Fruit fly (Drosophila melanogaster) Kc167 (cell line): ENCODE data around the gene CG10680.

Experiments used
- Sin3A ChIP-seq: fragments of >200 bp; optimal IDR thresholded peaks from 2 replicates; lab custom pipeline; 2018; ENCODE audit warnings: missing external identifiers
- h ChIP-seq: fragments of >200 bp; optimal IDR thresholded peaks from 3 replicates; lab custom pipeline; 2018; ENCODE audit warnings: missing external identifiers
- insv ChIP-seq: fragments of >200 bp; optimal IDR thresholded peaks from 3 replicates; lab custom pipeline; 2018; ENCODE audit warnings: missing external identifiers
- psq ChIP-seq: fragments of >200 bp; optimal IDR thresholded peaks from 2 replicates; lab custom pipeline; 2017; ENCODE audit warnings: missing external identifiers
- ttk ChIP-seq: sonication (Bioruptor generic); optimal IDR thresholded peaks from 2 replicates; lab custom pipeline; 2017; ENCODE audit warnings: missing external identifiers

DNA sequence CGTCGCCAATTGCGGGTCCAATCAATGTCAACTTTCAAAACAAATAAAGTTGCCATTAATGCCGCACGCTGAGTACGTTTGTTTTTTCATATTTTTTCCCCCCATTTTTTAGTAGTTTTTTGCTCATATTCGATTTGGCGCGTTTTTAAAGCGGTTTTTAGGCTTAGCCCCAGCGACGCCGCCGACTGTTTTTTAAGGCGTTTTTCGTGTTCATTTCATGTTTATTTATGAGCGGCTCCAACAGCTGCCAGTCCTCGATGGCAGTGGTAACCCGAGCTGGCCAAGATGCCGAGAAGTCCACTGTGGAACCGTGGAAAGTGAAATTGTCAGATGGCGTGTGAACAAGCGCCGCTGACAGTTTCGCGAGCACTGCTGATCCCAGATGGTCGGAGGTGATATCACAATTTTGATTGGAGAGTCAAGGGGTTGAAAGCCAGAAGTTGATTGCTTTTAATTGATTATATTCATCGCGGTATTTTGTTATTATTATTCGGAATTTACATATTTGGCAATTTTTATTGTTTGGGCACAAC, 15.9 kb upstream of the CG10680 start:
- TF ChIP-seq ttk (lab: Kevin White, UChicago) (no peak), psq (lab: Kevin White, UChicago) (no peak), Sin3A (lab: Kevin White, UChicago) (no peak), h (lab: Kevin White, UChicago) (no peak), insv (lab: Kevin White, UChicago) (no peak)
